Fruit fly (Drosophila melanogaster) whole organism, adult: ENCODE results near the gene Usp10.
A peak's percentile ranks its signal among the peaks of the same experiment; 100 is the strongest.

ENCODE experiments used
- CG11617 ChIP-seq: fragments of 200-800 bp; sonication (Bioruptor generic); optimal IDR thresholded peaks from 2 replicates; lab custom pipeline; 2017; ENCODE audit warnings: mild to moderate bottlenecking, missing biosample characterization, missing genetic modification reagents, missing genetic modification characterization
- CG12768 ChIP-seq: fragments of 200-800 bp; sonication (Bioruptor generic); optimal IDR thresholded peaks from 2 replicates; lab custom pipeline; 2017; ENCODE audit warnings: missing biosample characterization, missing genetic modification characterization, mild to moderate bottlenecking, moderate library complexity, missing genetic modification reagents
- CG14711 ChIP-seq: fragments of 200-800 bp; sonication (Bioruptor generic); optimal IDR thresholded peaks from 2 replicates; lab custom pipeline; 2018; ENCODE audit warnings: missing biosample characterization, mild to moderate bottlenecking, missing genetic modification characterization, moderate library complexity
- CG1620 ChIP-seq: fragments of 200-800 bp; sonication (Bioruptor generic); optimal IDR thresholded peaks from 2 replicates; lab custom pipeline; 2016; ENCODE audit warnings: missing biosample characterization, missing genetic modification characterization
- CG33017 ChIP-seq: fragments of 200-800 bp; sonication (Bioruptor generic); optimal IDR thresholded peaks from 2 replicates; lab custom pipeline; 2018; ENCODE audit warnings: missing biosample characterization, mild to moderate bottlenecking, missing genetic modification characterization, moderate library complexity
- CG5204 ChIP-seq: fragments of 200-800 bp; sonication (Bioruptor generic); optimal IDR thresholded peaks from 2 replicates; lab custom pipeline; 2016; ENCODE audit warnings: missing biosample characterization, missing genetic modification characterization
- CG7045 ChIP-seq: fragments of 200-800 bp; sonication (Bioruptor generic); optimal IDR thresholded peaks from 2 replicates; lab custom pipeline; 2017; ENCODE audit warnings: missing biosample characterization, mild to moderate bottlenecking, missing genetic modification characterization
- CG7101 ChIP-seq: fragments of 200-800 bp; sonication (Bioruptor generic); optimal IDR thresholded peaks from 2 replicates; lab custom pipeline; 2018; ENCODE audit warnings: missing biosample characterization, mild to moderate bottlenecking, missing genetic modification characterization, moderate library complexity
- Clk ChIP-seq: fragments of 200-800 bp; sonication (Bioruptor generic); optimal IDR thresholded peaks from 2 replicates; lab custom pipeline; 2017; ENCODE audit warnings: missing biosample characterization, missing genetic modification characterization
- Crg-1 ChIP-seq: fragments of 200-800 bp; sonication (Bioruptor generic); optimal IDR thresholded peaks from 2 replicates; lab custom pipeline; 2016; ENCODE audit warnings: missing biosample characterization, missing genetic modification characterization
- Hr96 ChIP-seq: fragments of 200-800 bp; sonication (Bioruptor generic); optimal IDR thresholded peaks from 2 replicates; lab custom pipeline; 2016; ENCODE audit warnings: missing biosample characterization, missing genetic modification characterization
- Mnt ChIP-seq: fragments of 200-800 bp; sonication (Bioruptor generic); optimal IDR thresholded peaks from 2 replicates; lab custom pipeline; 2016; ENCODE audit warnings: missing biosample characterization, mild to moderate bottlenecking, missing genetic modification characterization
- bab1 ChIP-seq: fragments of 200-800 bp; sonication (Bioruptor generic); optimal IDR thresholded peaks from 3 replicates; lab custom pipeline; 2019; ENCODE audit warnings: missing biosample characterization, mild to moderate bottlenecking, missing genetic modification characterization, moderate library complexity
- cic ChIP-seq: fragments of 200-800 bp; sonication (Bioruptor generic); optimal IDR thresholded peaks from 2 replicates; lab custom pipeline; 2017; ENCODE audit warnings: missing biosample characterization, mild to moderate bottlenecking, missing genetic modification characterization, moderate library complexity
- cnc ChIP-seq, 2 experiments: fragments of >200 bp; optimal IDR thresholded peaks; 2 replicates each; lab custom pipeline; 2017
- kay ChIP-seq: fragments of 200-800 bp; sonication (Bioruptor generic); peaks from one replicate; lab custom pipeline; 2016; ENCODE audit warnings: missing biosample characterization, missing genetic modification characterization, borderline replicate concordance
- ovo ChIP-seq: fragments of 200-800 bp; sonication (Bioruptor generic); optimal IDR thresholded peaks from 2 replicates; lab custom pipeline; 2016; ENCODE audit warnings: missing biosample characterization, missing genetic modification characterization
- pad ChIP-seq: fragments of 200-800 bp; sonication (Bioruptor generic); optimal IDR thresholded peaks from 3 replicates; lab custom pipeline; 2017; ENCODE audit warnings: missing biosample characterization, missing genetic modification characterization, mild to moderate bottlenecking, moderate library complexity, missing genetic modification reagents
- tj ChIP-seq: fragments of 200-800 bp; sonication (Bioruptor generic); optimal IDR thresholded peaks from 3 replicates; lab custom pipeline; 2017; ENCODE audit warnings: missing biosample characterization, mild to moderate bottlenecking, missing genetic modification characterization, moderate library complexity
- toe ChIP-seq: fragments of 200-800 bp; sonication (Bioruptor generic); optimal IDR thresholded peaks from 2 replicates; lab custom pipeline; 2016; ENCODE audit warnings: missing biosample characterization, missing genetic modification characterization

Gene Usp10

dm6 chr3L:875416-876011 lies 3.8 kb downstream of the Usp10 start:
- no peak for TF ChIP-seq CG12768
- no peak for TF ChIP-seq cnc (optimal IDR thresholded peaks at IDR 0.05; lab: Kevin White, UChicago)
- no peak for TF ChIP-seq toe
- TF ChIP-seq cic (GFP tag; lab: Kevin White, UChicago): no peak
- TF ChIP-seq CG1620 (GFP tag; lab: Kevin White, UChicago): no peak
- no peak for TF ChIP-seq CG33017 (tag; lab: Kevin White, UChicago)
- TF ChIP-seq ovo (GFP tag; lab: Kevin White, UChicago): no peak
- TF ChIP-seq Clk: no peak
- no peak for TF ChIP-seq pad (GFP tag; lab: Kevin White, UChicago)
- peak; percentile 59 for TF ChIP-seq CG14711 (tag; lab: Kevin White, UChicago)
- TF ChIP-seq Mnt (GFP tag; lab: Kevin White, UChicago): no peak
- TF ChIP-seq kay (GFP tag; lab: Kevin White, UChicago): peak; percentile 47
- TF ChIP-seq Crg-1: no peak
- no peak for TF ChIP-seq CG11617 (GFP tag; lab: Kevin White, UChicago)
- peak; percentile 25 for TF ChIP-seq bab1 (GFP tag; lab: Kevin White, UChicago)
- no peak for TF ChIP-seq CG7101 (tag; lab: Kevin White, UChicago)
- no peak for TF ChIP-seq CG7045
- no peak for TF ChIP-seq CG5204 (GFP tag; lab: Kevin White, UChicago)
- TF ChIP-seq Hr96: no peak
- TF ChIP-seq tj (GFP tag; lab: Kevin White, UChicago): peak; percentile 92

dm6 chr3L:876087-876486 lies 4.4 kb downstream of the Usp10 start:
- TF ChIP-seq Crg-1: no peak
- TF ChIP-seq cic (GFP tag; lab: Kevin White, UChicago): no peak
- TF ChIP-seq tj (GFP tag; lab: Kevin White, UChicago): no peak
- TF ChIP-seq Hr96: no peak
- TF ChIP-seq CG7101 (tag; lab: Kevin White, UChicago): no peak
- no peak for TF ChIP-seq Clk
- no peak for TF ChIP-seq Mnt (GFP tag; lab: Kevin White, UChicago)
- no peak for TF ChIP-seq ovo (GFP tag; lab: Kevin White, UChicago)
- no peak for TF ChIP-seq CG11617 (GFP tag; lab: Kevin White, UChicago)
- TF ChIP-seq CG1620 (GFP tag; lab: Kevin White, UChicago): no peak

dm6 chr3L:876656-877055 lies 5.0 kb downstream of the Usp10 start:
- TF ChIP-seq CG14711 (tag; lab: Kevin White, UChicago) (no peak), kay (GFP tag; lab: Kevin White, UChicago) (peak; percentile 27), cic (GFP tag; lab: Kevin White, UChicago) (peak; percentile 87), bab1 (GFP tag; lab: Kevin White, UChicago) (no peak), CG5204 (GFP tag; lab: Kevin White, UChicago) (no peak), CG12768 (peak; percentile 48)

- TF ChIP-seq Mnt (GFP tag; lab: Kevin White, UChicago) (peak; percentile 21), CG1620 (GFP tag; lab: Kevin White, UChicago) (peak; percentile 16), bab1 (GFP tag; lab: Kevin White, UChicago) (peak; percentile 44), ovo (GFP tag; lab: Kevin White, UChicago) (no peak), kay (GFP tag; lab: Kevin White, UChicago) (no peak), Hr96 (peak; percentile 10)
Measured at dm6 chr3L:880851-881250, 9.2 kb downstream of the Usp10 start.

dm6 chr3L:881496-882235 lies 10.0 kb downstream of the Usp10 start, which contains the start of gene CG13907:
CG13907 (minus strand) TSS chr3L:882013.
- TF ChIP-seq CG11617 (GFP tag; lab: Kevin White, UChicago) (peak; percentile 13), kay (GFP tag; lab: Kevin White, UChicago) (no peak), pad (GFP tag; lab: Kevin White, UChicago) (peak; percentile 10), Clk (peak; percentile 56), CG14711 (tag; lab: Kevin White, UChicago) (no peak), CG1620 (GFP tag; lab: Kevin White, UChicago) (peak; percentile 32), tj (GFP tag; lab: Kevin White, UChicago) (peak; percentile 92), Mnt (GFP tag; lab: Kevin White, UChicago) (peak; percentile 57), CG7045 (peak; percentile 28), toe (peak; percentile 17), ovo (GFP tag; lab: Kevin White, UChicago) (peak; percentile 36), Hr96 (no peak), cic (GFP tag; lab: Kevin White, UChicago) (peak; percentile 46), CG12768 (peak; percentile 59), CG33017 (tag; lab: Kevin White, UChicago) (peak; percentile 40), CG7101 (tag; lab: Kevin White, UChicago) (peak; percentile 35), bab1 (GFP tag; lab: Kevin White, UChicago) (peak; percentile 35), Crg-1 (peak; percentile 16), cnc (optimal IDR thresholded peaks at IDR 0.05; lab: Kevin White, UChicago) (no peak), CG5204 (GFP tag; lab: Kevin White, UChicago) (no peak)
